Worm (Caenorhabditis elegans) whole organism, L4 larva: ENCODE data around the gene msp-10.

ENCODE experiments used
- D1046.2 ChIP-seq: fragments of 200-800 bp; sonication (Bioruptor generic); IDR thresholded peaks from 2 replicates; pipeline ENCODE4 v1.3.6; 2022; ENCODE audit warnings: missing genetic modification characterization, missing compliant biosample characterization
- Y105C5A.15 ChIP-seq: fragments of 200-800 bp; sonication (Bioruptor generic); IDR thresholded peaks from 2 replicates; pipeline ENCODE4 v1.3.6; 2022; ENCODE audit warnings: missing genetic modification characterization, missing compliant biosample characterization
- Y5F2A.4 ChIP-seq: fragments of 200-800 bp; sonication (Bioruptor generic); optimal IDR thresholded peaks from 2 replicates; lab custom pipeline; 2018; ENCODE audit warnings: mild to moderate bottlenecking, missing genetic modification characterization, missing compliant biosample characterization
- Y75B8A.6 ChIP-seq: fragments of 200-800 bp; sonication (Bioruptor generic); IDR thresholded peaks from 2 replicates; pipeline ENCODE4 v1.3.6; 2022; ENCODE audit warnings: missing genetic modification reagents, missing genetic modification characterization, missing compliant biosample characterization
- ZK337.2 ChIP-seq: fragments of 200-800 bp; sonication (Bioruptor generic); IDR thresholded peaks from 2 replicates; pipeline ENCODE4 v1.3.6; 2022; ENCODE audit warnings: missing genetic modification reagents, missing genetic modification characterization, missing compliant biosample characterization
- aha-1 ChIP-seq: fragments of 150-350 bp; peaks from one replicate; lab custom pipeline; 2014; ENCODE audit warnings: missing biosample characterization, missing genetic modification characterization
- aly-2 ChIP-seq: sonication (generic microtip); optimal IDR thresholded peaks from 2 replicates; lab custom pipeline; 2018; ENCODE audit warnings: missing biosample characterization, missing genetic modification characterization
- arid-1 ChIP-seq: fragments of 200-800 bp; sonication (Bioruptor generic); conservative IDR thresholded peaks from 2 replicates; pipeline ENCODE4 v1.3.6; 2022; ENCODE audit warnings: missing genetic modification reagents, missing genetic modification characterization, missing compliant biosample characterization
- ceh-20 ChIP-seq: fragments of 200-800 bp; sonication (Bioruptor generic); IDR thresholded peaks from 2 replicates; pipeline ENCODE4 v1.3.6; 2022; ENCODE audit warnings: missing genetic modification reagents, missing genetic modification characterization, missing compliant biosample characterization
- ceh-32 ChIP-seq: sonication (generic microtip); optimal IDR thresholded peaks from 2 replicates; lab custom pipeline; 2016; ENCODE audit warnings: mild to moderate bottlenecking, missing genetic modification characterization, missing compliant biosample characterization; ENCODE audit not compliant: poor library complexity
- ceh-44 ChIP-seq: fragments of 200-800 bp; sonication (Bioruptor generic); IDR thresholded peaks from 2 replicates; pipeline ENCODE4 v1.3.6; 2022; ENCODE audit warnings: missing genetic modification reagents, missing genetic modification characterization, missing compliant biosample characterization
- ceh-62 ChIP-seq: sonication (generic microtip); optimal IDR thresholded peaks from 2 replicates; lab custom pipeline; 2017; ENCODE audit warnings: missing biosample characterization, missing genetic modification characterization
- ctbp-1 ChIP-seq: fragments of 200-800 bp; sonication (Bioruptor generic); IDR thresholded peaks from 2 replicates; pipeline ENCODE4 v1.3.6; 2022; ENCODE audit warnings: missing genetic modification reagents, missing genetic modification characterization, missing compliant biosample characterization
- dmd-6 ChIP-seq: fragments of 200-800 bp; sonication (Bioruptor generic); IDR thresholded peaks from 2 replicates; pipeline ENCODE4 v1.3.6; 2022; ENCODE audit warnings: missing genetic modification reagents, missing genetic modification characterization, missing compliant biosample characterization
- dmd-8 ChIP-seq: fragments of 200-800 bp; sonication (Bioruptor generic); IDR thresholded peaks from 2 replicates; pipeline ENCODE4 v1.3.6; 2022; ENCODE audit warnings: missing genetic modification characterization, missing compliant biosample characterization
- duxl-1 ChIP-seq: sonication (generic microtip); optimal IDR thresholded peaks from 2 replicates; lab custom pipeline; 2016; ENCODE audit warnings: mild to moderate bottlenecking, missing genetic modification characterization, moderate library complexity, missing compliant biosample characterization; ENCODE audit not compliant: poor library complexity
- egl-27 ChIP-seq: sonication (generic microtip); optimal IDR thresholded peaks from 3 replicates; lab custom pipeline; 2017; ENCODE audit warnings: missing biosample characterization, missing genetic modification reagents, missing genetic modification characterization
- egl-43 ChIP-seq: fragments of 200-800 bp; sonication (Bioruptor generic); IDR thresholded peaks from 2 replicates; pipeline ENCODE4 v1.3.6; 2022; ENCODE audit warnings: missing genetic modification reagents, missing genetic modification characterization, missing compliant biosample characterization
- fkh-10 ChIP-seq: fragments of 150-350 bp; optimal IDR thresholded peaks from 2 replicates; lab custom pipeline; 2014; ENCODE audit warnings: missing biosample characterization, missing genetic modification reagents, missing genetic modification characterization
- fos-1 ChIP-seq: fragments of 150-350 bp; optimal IDR thresholded peaks from 2 replicates; lab custom pipeline; 2014; ENCODE audit warnings: missing biosample characterization, missing genetic modification characterization
- gei-8 ChIP-seq: fragments of 200-800 bp; sonication (Bioruptor generic); optimal IDR thresholded peaks from 2 replicates; lab custom pipeline; 2018; ENCODE audit warnings: mild to moderate bottlenecking, missing genetic modification characterization, missing compliant biosample characterization
- hlh-11 ChIP-seq: fragments of 200-800 bp; sonication (Bioruptor generic); optimal IDR thresholded peaks from 2 replicates; lab custom pipeline; 2018; ENCODE audit warnings: mild to moderate bottlenecking, missing genetic modification characterization, missing compliant biosample characterization
- jun-1 ChIP-seq: fragments of 150-350 bp; optimal IDR thresholded peaks from 2 replicates; lab custom pipeline; 2014; ENCODE audit warnings: missing biosample characterization, missing genetic modification reagents, missing genetic modification characterization
- lim-7 ChIP-seq: fragments of 200-800 bp; sonication (Bioruptor generic); IDR thresholded peaks from 2 replicates; pipeline ENCODE4 v1.3.6; 2022; ENCODE audit warnings: missing genetic modification characterization, missing compliant biosample characterization
- lin-1 ChIP-seq: fragments of 200-800 bp; sonication (Bioruptor generic); IDR thresholded peaks from 2 replicates; pipeline ENCODE4 v1.3.6; 2022; ENCODE audit warnings: missing genetic modification reagents, missing genetic modification characterization, missing compliant biosample characterization
- lin-13 ChIP-seq: fragments of 150-350 bp; optimal IDR thresholded peaks from 2 replicates; lab custom pipeline; 2014; ENCODE audit warnings: missing biosample characterization, missing genetic modification reagents, missing genetic modification characterization
- lir-3 ChIP-seq: sonication (generic microtip); optimal IDR thresholded peaks from 2 replicates; lab custom pipeline; 2016; ENCODE audit warnings: mild to moderate bottlenecking, missing genetic modification characterization, missing compliant biosample characterization
- lsy-2 ChIP-seq, 2 experiments: fragments of 150-350 bp in 1 of 2; sonication (generic microtip) in 1 of 2; optimal IDR thresholded peaks; 2 replicates each; lab custom pipeline; 2014 to 2017; ENCODE audit warnings: missing biosample characterization in 2 of 2, missing genetic modification characterization in 2 of 2
- mdl-1 ChIP-seq, 2 experiments: fragments of 150-350 bp in 1 of 2; sonication (generic microtip) in 1 of 2; optimal IDR thresholded peaks; 2 replicates each; lab custom pipeline; 2014 to 2017; ENCODE audit warnings: missing biosample characterization in 2 of 2, missing genetic modification characterization in 2 of 2
- mdt-29 ChIP-seq: fragments of 200-800 bp; sonication (Bioruptor generic); IDR thresholded peaks from 2 replicates; pipeline ENCODE4 v1.3.6; 2022; ENCODE audit warnings: missing genetic modification reagents, missing genetic modification characterization, missing compliant biosample characterization
- mep-1 ChIP-seq: fragments of 150-350 bp; sonication (generic microtip); optimal IDR thresholded peaks from 3 replicates; lab custom pipeline; 2014; ENCODE audit warnings: missing biosample characterization, missing genetic modification characterization
- mes-2 ChIP-seq: sonication (generic microtip); optimal IDR thresholded peaks from 2 replicates; lab custom pipeline; 2016; ENCODE audit warnings: missing genotype, mild to moderate bottlenecking, missing genetic modification characterization, missing compliant biosample characterization; ENCODE audit not compliant: poor library complexity, severe bottlenecking
- mxl-2 ChIP-seq: fragments of 200-800 bp; sonication (Bioruptor generic); conservative IDR thresholded peaks from 2 replicates; pipeline ENCODE4 v1.3.6; 2022; ENCODE audit warnings: missing genetic modification reagents, missing genetic modification characterization, missing compliant biosample characterization
- mxl-3 ChIP-seq: fragments of 200-800 bp; sonication (Bioruptor generic); optimal IDR thresholded peaks from 2 replicates; lab custom pipeline; 2018; ENCODE audit warnings: mild to moderate bottlenecking, missing genetic modification characterization, missing compliant biosample characterization
- nhr-10 ChIP-seq: fragments of 150-350 bp; optimal IDR thresholded peaks from 2 replicates; lab custom pipeline; 2014; ENCODE audit warnings: missing biosample characterization, missing genetic modification characterization
- nhr-41 ChIP-seq: fragments of 200-800 bp; sonication (Bioruptor generic); IDR thresholded peaks from 2 replicates; pipeline ENCODE4 v1.3.6; 2022; ENCODE audit warnings: missing genetic modification reagents, missing genetic modification characterization, missing compliant biosample characterization
- nhr-42 ChIP-seq: fragments of 200-800 bp; sonication (Bioruptor generic); IDR thresholded peaks from 2 replicates; pipeline ENCODE4 v1.3.6; 2022; ENCODE audit warnings: missing genetic modification characterization, missing compliant biosample characterization
- nhr-6 ChIP-seq: fragments of 150-350 bp; optimal IDR thresholded peaks from 2 replicates; lab custom pipeline; 2014; ENCODE audit warnings: missing biosample characterization, missing genetic modification characterization
- pha-4 ChIP-seq, 2 experiments: fragments of 150-350 bp in 1 of 2; fragments of 200-800 bp in 1 of 2; sonication (Bioruptor generic) in 1 of 2; IDR thresholded peaks in 1 of 2; optimal IDR thresholded peaks in 1 of 2; 2 replicates each; pipeline versions ENCODE4 v1.3.6 to Lab custom; 2014 to 2022; ENCODE audit warnings: missing genetic modification characterization in 2 of 2, missing genetic modification reagents in 2 of 2, missing biosample characterization in 1 of 2, missing compliant biosample characterization in 1 of 2
- saeg-2 ChIP-seq: fragments of 200-800 bp; sonication (Bioruptor generic); IDR thresholded peaks from 2 replicates; pipeline ENCODE4 v1.3.6; 2022; ENCODE audit warnings: missing genetic modification reagents, missing genetic modification characterization, missing compliant biosample characterization
- set-16 ChIP-seq: fragments of 200-800 bp; sonication (Bioruptor generic); IDR thresholded peaks from 2 replicates; pipeline ENCODE4 v1.3.6; 2022; ENCODE audit warnings: missing genetic modification reagents, missing genetic modification characterization, missing compliant biosample characterization
- tag-97 ChIP-seq: fragments of 200-800 bp; sonication (Bioruptor generic); IDR thresholded peaks from 2 replicates; pipeline ENCODE4 v1.3.6; 2022; ENCODE audit warnings: missing genetic modification characterization, missing compliant biosample characterization
- tra-1 ChIP-seq: fragments of 200-800 bp; sonication (Bioruptor generic); IDR thresholded peaks from 2 replicates; pipeline ENCODE4 v1.3.6; 2022; ENCODE audit warnings: missing genetic modification reagents, missing genetic modification characterization, missing compliant biosample characterization
- unc-39 ChIP-seq: sonication (generic microtip); optimal IDR thresholded peaks from 2 replicates; lab custom pipeline; 2017; ENCODE audit warnings: missing biosample characterization, missing genetic modification characterization
- zfp-2 ChIP-seq: sonication (generic microtip); optimal IDR thresholded peaks from 2 replicates; lab custom pipeline; 2016; ENCODE audit warnings: mild to moderate bottlenecking, missing genetic modification characterization, missing compliant biosample characterization
- zfp-3 ChIP-seq: fragments of 200-800 bp; sonication (Bioruptor generic); conservative IDR thresholded peaks from 2 replicates; pipeline ENCODE4 v1.3.6; 2022; ENCODE audit warnings: missing genetic modification reagents, missing genetic modification characterization, missing compliant biosample characterization
- zip-11 ChIP-seq: fragments of 200-800 bp; sonication (Bioruptor generic); IDR thresholded peaks from 2 replicates; pipeline ENCODE4 v1.3.6; 2022; ENCODE audit warnings: missing genetic modification characterization, missing compliant biosample characterization
- zip-2 ChIP-seq: fragments of 150-350 bp; optimal IDR thresholded peaks from 2 replicates; lab custom pipeline; 2014; ENCODE audit warnings: missing biosample characterization, missing genetic modification characterization

Gene msp-10

ce11 chrIV:9799664-9800063 is 37.8 kb upstream of the msp-10 start (continued):
- TF ChIP-seq mes-2 (tag; lab: Kevin White, UChicago): no peak
- no peak for TF ChIP-seq ZK337.2 (GFP tag; lab: Robert Waterston, UW)
- TF ChIP-seq ceh-62 (tag; lab: Kevin White, UChicago): no peak
- no peak for TF ChIP-seq Y75B8A.6 (GFP tag; lab: Robert Waterston, UW)

- TF ChIP-seq zip-2 (no peak), lin-13 (GFP tag; lab: Kevin White, UChicago) (no peak), arid-1 (no peak), nhr-41 (GFP tag; lab: Robert Waterston, UW) (0 out of 2 replicates have a peak, but pooled peaks have one; percentile 24), zfp-2 (tag; lab: Kevin White, UChicago) (no peak), tag-97 (GFP tag; lab: Robert Waterston, UW) (no peak), ceh-44 (GFP tag; lab: Robert Waterston, UW) (no peak), saeg-2 (no peak), dmd-8 (GFP tag; lab: Robert Waterston, UW) (no peak), nhr-10 (peak; percentile 64), jun-1 (no peak), Y75B8A.6 (GFP tag; lab: Robert Waterston, UW) (no peak), ZK337.2 (GFP tag; lab: Robert Waterston, UW) (no peak), lim-7 (GFP tag; lab: Robert Waterston, UW) (no peak), zfp-3 (0 out of 2 replicates have a peak, but pooled peaks have one; percentile 33), lsy-2 (tag; optimal IDR thresholded peaks at IDR 0.05; lab: Kevin White, UChicago) (peak in 1 of 2 experiments; percentile 70), gei-8 (GFP tag; lab: Kevin White, UChicago) (peak; percentile 41), D1046.2 (GFP tag; lab: Robert Waterston, UW) (no peak), nhr-42 (GFP tag; lab: Robert Waterston, UW) (no peak), aly-2 (tag; lab: Kevin White, UChicago) (no peak), ceh-32 (tag; lab: Kevin White, UChicago) (no peak), lin-1 (peak; percentile 95), ctbp-1 (no peak), duxl-1 (tag; lab: Kevin White, UChicago) (no peak), egl-43 (GFP tag; lab: Robert Waterston, UW) (no peak), zip-11 (GFP tag; lab: Robert Waterston, UW) (no peak), mdt-29 (GFP tag; lab: Robert Waterston, UW) (peak; percentile 70), pha-4 (GFP tag; IDR thresholded peaks at IDR 0.05; lab: Robert Waterston, UW) (peak; percentile 36; the same call in 1 of the 2 replicates), pha-4 (tag; optimal IDR thresholded peaks at IDR 0.05; lab: Kevin White, UChicago) (no peak), mdl-1 (tag; optimal IDR thresholded peaks at IDR 0.05; lab: Kevin White, UChicago) (peak in 1 of 2 experiments; percentile 57), nhr-6 (tag; lab: Kevin White, UChicago) (no peak), lir-3 (tag; lab: Kevin White, UChicago) (no peak), mxl-3 (GFP tag; lab: Kevin White, UChicago) (peak; percentile 28), fkh-10 (GFP tag; lab: Kevin White, UChicago) (no peak), mes-2 (tag; lab: Kevin White, UChicago) (peak; percentile 26), unc-39 (tag; lab: Kevin White, UChicago) (no peak), fos-1 (tag; lab: Kevin White, UChicago) (no peak), aha-1 (tag; lab: Kevin White, UChicago) (peak; percentile 83), set-16 (no peak), Y5F2A.4 (GFP tag; lab: Kevin White, UChicago) (no peak), dmd-6 (GFP tag; lab: Robert Waterston, UW) (peak; percentile 98), tra-1 (GFP tag; lab: Robert Waterston, UW) (peak; percentile 97), ceh-20 (GFP tag; lab: Robert Waterston, UW) (peak; percentile 85), Y105C5A.15 (GFP tag; lab: Robert Waterston, UW) (no peak), mxl-2 (GFP tag; lab: Robert Waterston, UW) (no peak; the same call in 1 of the 2 replicates), mep-1 (tag; lab: Kevin White, UChicago) (peak; percentile 40), hlh-11 (peak; percentile 96), egl-27 (no peak)
These were observed 36.0 kb upstream of the msp-10 start for ce11 chrIV:9801418-9801817.
